Worm (Caenorhabditis elegans): ENCODE results near the gene B0495.9.

ce11 chrII:7719039-7719438 lies 10.5 kb upstream of the B0495.9 start:
- TF ChIP-seq ama-1 (optimal IDR thresholded peaks at IDR 0.05), result no peak
- TF ChIP-seq scrt-1 (GFP tag; IDR thresholded peaks at IDR 0.05), result no peak
- TF ChIP-seq B0310.2 (tag; optimal IDR thresholded peaks at IDR 0.05), result no peak
- TF ChIP-seq hmbx-1 (tag; optimal IDR thresholded peaks at IDR 0.05), result no peak
- no peak for TF ChIP-seq tbx-37 (GFP tag; conservative IDR thresholded peaks at IDR 0.05)
- TF ChIP-seq F13C5.2 (tag; optimal IDR thresholded peaks at IDR 0.05), result no peak
- TF ChIP-seq hnd-1 (tag; optimal IDR thresholded peaks at IDR 0.05), result no peak
- no peak for TF ChIP-seq pes-1 (GFP tag; IDR thresholded peaks at IDR 0.05)
- TF ChIP-seq aly-1 (tag; optimal IDR thresholded peaks at IDR 0.05), result no peak
- TF ChIP-seq flt-1 (GFP tag; IDR thresholded peaks at IDR 0.05), result no peak
